Fruit fly (Drosophila melanogaster) whole organism, prepupa: ENCODE data around the gene msl-2.

Source experiments
- CG10669 ChIP-seq: fragments of 200-800 bp; sonication (Bioruptor generic); optimal IDR thresholded peaks from 3 replicates; lab custom pipeline; 2018; ENCODE audit warnings: missing biosample characterization, mild to moderate bottlenecking, missing genetic modification characterization, moderate library complexity
- CG11294 ChIP-seq: fragments of 200-800 bp; sonication (Bioruptor generic); IDR thresholded peaks from 2 replicates; pipeline ENCODE4 v1.3.6; 2022; ENCODE audit warnings: missing biosample characterization, missing genetic modification characterization
- CG11902 ChIP-seq: fragments of 200-800 bp; sonication (Bioruptor generic); optimal IDR thresholded peaks from 3 replicates; lab custom pipeline; 2016; ENCODE audit warnings: missing biosample characterization, missing genetic modification characterization
- CG1621 ChIP-seq: fragments of 200-800 bp; sonication (Bioruptor generic); optimal IDR thresholded peaks from 3 replicates; lab custom pipeline; 2018; ENCODE audit warnings: missing biosample characterization, mild to moderate bottlenecking, missing genetic modification characterization
- CG31627 ChIP-seq: fragments of 200-800 bp; sonication (Bioruptor generic); optimal IDR thresholded peaks from 3 replicates; lab custom pipeline; 2016; ENCODE audit warnings: missing biosample characterization, missing genetic modification characterization
- CG32006 ChIP-seq: fragments of 200-800 bp; sonication (Bioruptor generic); optimal IDR thresholded peaks from 3 replicates; lab custom pipeline; 2017; ENCODE audit warnings: missing biosample characterization, mild to moderate bottlenecking, missing genetic modification characterization
- CG34406 ChIP-seq: fragments of 200-800 bp; sonication (Bioruptor generic); optimal IDR thresholded peaks from 3 replicates; lab custom pipeline; 2016; ENCODE audit warnings: missing biosample characterization, missing genetic modification characterization
- CG6163 ChIP-seq: fragments of 200-800 bp; sonication (Bioruptor generic); IDR thresholded peaks from 3 replicates; pipeline ENCODE4 v1.3.6; 2022; ENCODE audit warnings: missing biosample characterization, missing genetic modification characterization
- CG6276 ChIP-seq: fragments of 200-800 bp; sonication (Bioruptor generic); optimal IDR thresholded peaks from 2 replicates; lab custom pipeline; 2017; ENCODE audit warnings: missing biosample characterization, mild to moderate bottlenecking, missing genetic modification characterization
- CG6792 ChIP-seq: fragments of 200-800 bp; sonication (Bioruptor generic); optimal IDR thresholded peaks from 3 replicates; lab custom pipeline; 2016; ENCODE audit warnings: missing biosample characterization, missing genetic modification characterization
- CG6808 ChIP-seq: fragments of 200-800 bp; sonication (Bioruptor generic); optimal IDR thresholded peaks from 3 replicates; lab custom pipeline; 2017; ENCODE audit warnings: missing biosample characterization, missing genetic modification characterization, mild to moderate bottlenecking, moderate library complexity, missing genetic modification reagents
- CG6854 ChIP-seq: fragments of 200-800 bp; sonication (Bioruptor generic); optimal IDR thresholded peaks from 2 replicates; lab custom pipeline; 2017; ENCODE audit warnings: missing biosample characterization, mild to moderate bottlenecking, missing genetic modification characterization
- CG8119 ChIP-seq: fragments of 200-800 bp; sonication (Bioruptor generic); IDR thresholded peaks from 3 replicates; pipeline ENCODE4 v1.3.6; 2022; ENCODE audit warnings: missing biosample characterization, missing genetic modification characterization
- CG8319 ChIP-seq: fragments of 200-800 bp; sonication (Bioruptor generic); optimal IDR thresholded peaks from 3 replicates; lab custom pipeline; 2016; ENCODE audit warnings: missing biosample characterization, missing genetic modification characterization
- CG8632 ChIP-seq: fragments of 200-800 bp; sonication (Bioruptor generic); optimal IDR thresholded peaks from 3 replicates; lab custom pipeline; 2016; ENCODE audit warnings: missing biosample characterization, missing genetic modification characterization
- Eip75B ChIP-seq: fragments of 200-800 bp; sonication (Bioruptor generic); optimal IDR thresholded peaks from 3 replicates; lab custom pipeline; 2016; ENCODE audit warnings: missing biosample characterization, missing genetic modification characterization
- Eip93F ChIP-seq: fragments of 200-800 bp; sonication (Bioruptor generic); optimal IDR thresholded peaks from 2 replicates; lab custom pipeline; 2016; ENCODE audit warnings: missing biosample characterization, mild to moderate bottlenecking, missing genetic modification characterization
- Ets96B ChIP-seq: fragments of 200-800 bp; optimal IDR thresholded peaks from 2 replicates; lab custom pipeline; 2019; ENCODE audit warnings: missing biosample characterization, mild to moderate bottlenecking, missing genetic modification characterization, moderate library complexity
- Gug ChIP-seq: fragments of 200-800 bp; sonication (Bioruptor generic); IDR thresholded peaks from 2 replicates; pipeline ENCODE4 v1.3.6; 2022; ENCODE audit warnings: missing biosample characterization, missing genetic modification characterization
- Hr39 ChIP-seq: fragments of 200-800 bp; sonication (Bioruptor generic); optimal IDR thresholded peaks from 2 replicates; lab custom pipeline; 2016; ENCODE audit warnings: missing biosample characterization, missing genetic modification characterization
- Hr4 ChIP-seq: fragments of 200-800 bp; sonication (Bioruptor generic); optimal IDR thresholded peaks from 3 replicates; lab custom pipeline; 2016; ENCODE audit warnings: missing biosample characterization, missing genetic modification characterization
- Met ChIP-seq: fragments of 200-800 bp; sonication (Bioruptor generic); optimal IDR thresholded peaks from 3 replicates; lab custom pipeline; 2016; ENCODE audit warnings: missing biosample characterization, missing genetic modification characterization
- Smox ChIP-seq: fragments of 200-800 bp; sonication (Bioruptor generic); optimal IDR thresholded peaks from 3 replicates; lab custom pipeline; 2016; ENCODE audit warnings: missing biosample characterization, missing genetic modification characterization
- Sox102F ChIP-seq: fragments of 200-800 bp; sonication (Bioruptor generic); optimal IDR thresholded peaks from 2 replicates; lab custom pipeline; 2016; ENCODE audit warnings: missing biosample characterization, mild to moderate bottlenecking, missing genetic modification characterization
- Sox14 ChIP-seq: fragments of 200-800 bp; sonication (Bioruptor generic); optimal IDR thresholded peaks from 3 replicates; lab custom pipeline; 2016; ENCODE audit warnings: missing biosample characterization, missing genetic modification characterization
- Sox15 ChIP-seq: fragments of 200-800 bp; sonication (Bioruptor generic); optimal IDR thresholded peaks from 3 replicates; lab custom pipeline; 2016; ENCODE audit warnings: missing biosample characterization, missing genetic modification characterization
- acj6 ChIP-seq: fragments of 200-800 bp; sonication (Bioruptor generic); optimal IDR thresholded peaks from 3 replicates; lab custom pipeline; 2016; ENCODE audit warnings: missing biosample characterization, missing genetic modification characterization
- cyc ChIP-seq: fragments of 200-800 bp; sonication (Bioruptor generic); optimal IDR thresholded peaks from 3 replicates; lab custom pipeline; 2016; ENCODE audit warnings: missing biosample characterization, missing genetic modification characterization
- dsx ChIP-seq: fragments of 200-800 bp; optimal IDR thresholded peaks from 3 replicates; lab custom pipeline; 2019; ENCODE audit warnings: missing biosample characterization, mild to moderate bottlenecking, missing genetic modification characterization, moderate library complexity; ENCODE audit not compliant: poor library complexity, severe bottlenecking
- eg ChIP-seq: fragments of 200-800 bp; sonication (Bioruptor generic); IDR thresholded peaks from 3 replicates; pipeline ENCODE4 v1.3.6; 2022; ENCODE audit warnings: missing biosample characterization, missing genetic modification characterization
- fd59A ChIP-seq: fragments of 200-800 bp; sonication (Bioruptor generic); optimal IDR thresholded peaks from 2 replicates; lab custom pipeline; 2017; ENCODE audit warnings: missing biosample characterization, mild to moderate bottlenecking, missing genetic modification characterization, missing genetic modification reagents
- fkh ChIP-seq: fragments of 200-800 bp; sonication (Bioruptor generic); optimal IDR thresholded peaks from 3 replicates; lab custom pipeline; 2017; ENCODE audit warnings: missing biosample characterization, mild to moderate bottlenecking, missing genetic modification characterization, moderate library complexity
- svp ChIP-seq: fragments of 200-800 bp; sonication (Bioruptor generic); peaks from one replicate; lab custom pipeline; 2016; ENCODE audit warnings: missing biosample characterization, missing genetic modification characterization
- vri ChIP-seq: fragments of 200-800 bp; sonication (Bioruptor generic); optimal IDR thresholded peaks from 3 replicates; lab custom pipeline; 2016; ENCODE audit warnings: missing biosample characterization, mild to moderate bottlenecking, missing genetic modification characterization

Gene msl-2

dm6 chr2L:3472242-3472641, 6.3 kb upstream of the msl-2 start, which contains the start of gene Pgant4 (continued):
- TF ChIP-seq CG1621 (tag; lab: Kevin White, UChicago) = no peak
- no peak for TF ChIP-seq Gug (GFP tag; lab: Robert Waterston, UW)
- no peak for TF ChIP-seq CG6276 (GFP tag; lab: Kevin White, UChicago)
- no peak for TF ChIP-seq Sox15
- TF ChIP-seq CG6163 (GFP tag; lab: Robert Waterston, UW) = no peak
- peak; percentile 13 for TF ChIP-seq CG6792 (GFP tag; lab: Kevin White, UChicago)
- no peak for TF ChIP-seq eg (GFP tag; lab: Robert Waterston, UW)
- no peak for TF ChIP-seq Eip93F (GFP tag; lab: Kevin White, UChicago)
- no peak for TF ChIP-seq fd59A
- no peak for TF ChIP-seq Met (GFP tag; lab: Kevin White, UChicago)
- TF ChIP-seq CG31627 = peak; percentile 58

dm6 chr2L:3469869-3470268, 4.0 kb upstream of the msl-2 start, which contains the start of the genes Pif1 and CG31776:
Gene Pif1 (minus strand): TSS chr2L:3470004.
Gene CG31776 (plus strand): TSS chr2L:3470182.
- TF ChIP-seq CG8632 (GFP tag; lab: Kevin White, UChicago) = no peak
- TF ChIP-seq Smox (GFP tag; lab: Kevin White, UChicago) = no peak
- no peak for TF ChIP-seq CG32006
- no peak for TF ChIP-seq fkh
- no peak for TF ChIP-seq cyc
- no peak for TF ChIP-seq CG8319 (GFP tag; lab: Kevin White, UChicago)
- no peak for TF ChIP-seq dsx (GFP tag; lab: Kevin White, UChicago)
- no peak for TF ChIP-seq Eip75B (GFP tag; lab: Kevin White, UChicago)
- TF ChIP-seq CG11902 (GFP tag; lab: Kevin White, UChicago) = no peak
- no peak for TF ChIP-seq Sox14
- TF ChIP-seq vri (GFP tag; lab: Kevin White, UChicago) = no peak
- TF ChIP-seq CG11294 (GFP tag; lab: Robert Waterston, UW) = no peak
- no peak for TF ChIP-seq acj6 (GFP tag; lab: Kevin White, UChicago)
- TF ChIP-seq CG6808 (GFP tag; lab: Kevin White, UChicago) = no peak

dm6 chr2L:3466846-3467245, 934 bp upstream of the msl-2 start:
- TF ChIP-seq fkh (no peak), CG8119 (GFP tag; lab: Robert Waterston, UW) (no peak), eg (GFP tag; lab: Robert Waterston, UW) (no peak), CG10669 (no peak), Met (GFP tag; lab: Kevin White, UChicago) (no peak), Smox (GFP tag; lab: Kevin White, UChicago) (no peak), Ets96B (tag; lab: Kevin White, UChicago) (no peak), CG1621 (tag; lab: Kevin White, UChicago) (no peak), CG11902 (GFP tag; lab: Kevin White, UChicago) (no peak), CG31627 (no peak), CG6792 (GFP tag; lab: Kevin White, UChicago) (no peak), Hr39 (GFP tag; lab: Kevin White, UChicago) (no peak), fd59A (no peak), CG32006 (no peak), CG6854 (GFP tag; lab: Kevin White, UChicago) (no peak), Sox102F (GFP tag; lab: Kevin White, UChicago) (no peak), CG34406 (GFP tag; lab: Kevin White, UChicago) (no peak)

- TF ChIP-seq Hr4 (GFP tag; lab: Kevin White, UChicago) = no peak
Observed at dm6 chr2L:3465426-3465825, 486 bp downstream of the msl-2 start.

- TF ChIP-seq svp (GFP tag; lab: Kevin White, UChicago) (peak; percentile 94), CG6276 (GFP tag; lab: Kevin White, UChicago) (no peak), CG31627 (no peak)
Observed at dm6 chr2L:3461760-3462159, 4.2 kb downstream of the msl-2 start, which contains the start of gene CG3246. Gene CG3246 (minus strand): TSS chr2L:3461952.
